Fruit fly (Drosophila melanogaster) whole organism: Measurements from ENCODE around the gene GCC88.

Source experiments
- CG8478 ChIP-seq: fragments of >200 bp; optimal IDR thresholded peaks from 2 replicates; lab custom pipeline; 2018; ENCODE audit warnings: inconsistent platforms
- Dll ChIP-seq: fragments of >200 bp; optimal IDR thresholded peaks from 2 replicates; lab custom pipeline; 2017
- EcR ChIP-seq, 2 experiments: fragments of >200 bp; optimal IDR thresholded peaks; 2 replicates each; lab custom pipeline; 2017; ENCODE audit warnings: missing biosample characterization in 2 of 2, missing genetic modification characterization in 2 of 2, missing genetic modification reagents in 2 of 2
- pan ChIP-seq: fragments of >200 bp; optimal IDR thresholded peaks from 2 replicates; lab custom pipeline; 2017
- psq ChIP-seq: fragments of >200 bp; optimal IDR thresholded peaks from 2 replicates; lab custom pipeline; 2017
- usp ChIP-seq: fragments of >200 bp; optimal IDR thresholded peaks from 2 replicates; lab custom pipeline; 2017; ENCODE audit warnings: missing biosample characterization, missing genetic modification characterization, mixed read lengths

GCC88 gene

DNA sequence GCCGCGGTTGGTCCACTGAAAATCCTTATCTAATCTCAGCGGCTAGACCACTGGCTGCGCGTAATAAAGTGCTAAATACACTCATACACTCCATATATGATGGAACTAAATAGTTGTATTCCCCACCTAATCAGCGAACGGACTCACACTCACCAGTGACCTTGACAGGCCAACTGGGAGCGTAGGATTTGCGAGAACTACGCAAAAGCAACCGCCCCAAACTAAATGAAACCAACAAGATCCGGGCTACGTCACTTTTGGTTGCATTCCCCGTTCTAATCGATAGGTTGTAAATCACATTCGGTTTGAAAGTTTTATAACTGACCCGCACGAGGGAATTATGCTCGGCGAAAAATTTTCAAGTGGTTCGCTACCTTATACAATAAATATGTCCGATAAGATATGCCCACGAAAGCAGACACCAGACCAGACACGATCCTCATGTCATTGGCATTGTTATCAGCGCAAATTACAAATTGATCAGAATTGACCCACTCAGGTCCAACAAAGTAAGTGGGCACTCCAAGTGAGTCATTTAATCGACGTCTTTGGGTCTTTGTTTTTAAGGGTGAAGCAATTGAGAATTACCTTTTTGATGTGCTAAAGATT lies 31.1 kb downstream of the GCC88 start:
- TF ChIP-seq usp = no peak
- TF ChIP-seq pan (lab: Kevin White, UChicago) = no peak
- TF ChIP-seq CG8478 (lab: Kevin White, UChicago) = no peak
- TF ChIP-seq psq = no peak
- TF ChIP-seq Dll (lab: Kevin White, UChicago) = no peak

DNA sequence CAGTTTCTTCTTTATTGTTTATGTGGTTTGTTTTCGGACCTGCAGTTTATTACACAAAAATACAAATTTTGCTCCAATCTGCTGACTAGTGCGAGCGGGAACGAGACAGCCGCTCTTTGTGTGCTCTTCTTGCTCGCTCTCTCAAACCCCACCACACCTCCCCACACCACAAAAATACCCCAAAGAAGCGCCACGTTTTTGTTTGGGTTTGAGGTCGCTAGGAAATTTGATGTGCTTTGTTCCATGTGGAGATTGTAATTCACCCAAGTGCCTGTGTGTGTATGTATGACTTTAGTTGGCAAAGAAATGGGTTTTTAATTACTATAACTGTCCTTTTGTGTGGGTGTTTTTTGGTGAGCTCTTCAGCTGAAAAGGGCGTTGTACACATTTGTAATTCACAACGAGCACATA lies 32.3 kb downstream of the GCC88 start:
- TF ChIP-seq EcR (GFP tag; optimal IDR thresholded peaks at IDR 0.05; lab: Kevin White, UChicago) (peak in 1 of 2 experiments; percentile 1), usp (no peak)

DNA sequence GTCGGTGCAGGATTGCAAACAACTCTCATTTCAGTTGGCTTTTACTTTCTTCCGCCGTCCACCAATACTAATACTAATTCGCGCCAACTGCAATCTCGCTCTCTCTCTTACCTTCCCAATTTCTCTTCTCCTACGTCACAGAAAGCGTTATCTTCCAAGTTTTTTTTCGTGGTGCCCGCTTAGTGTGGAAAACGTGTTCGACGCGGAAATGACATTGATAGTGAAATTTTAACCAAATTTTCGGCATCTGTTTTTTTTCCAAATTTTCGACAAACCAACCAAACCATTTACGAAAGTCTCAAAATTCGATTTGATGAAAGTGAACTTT lies 33.0 kb downstream of the GCC88 start, which contains the start of gene cu:
Gene cu, plus strand, starts transcription at position 204 of the 328 bp plus-strand sequence.
- no peak for TF ChIP-seq psq
- TF ChIP-seq Dll (lab: Kevin White, UChicago) = no peak
- TF ChIP-seq usp = no peak
- no peak for TF ChIP-seq pan (lab: Kevin White, UChicago)
- TF ChIP-seq EcR (GFP tag; optimal IDR thresholded peaks at IDR 0.05; lab: Kevin White, UChicago) = no peak
- no peak for TF ChIP-seq CG8478 (lab: Kevin White, UChicago)

DNA sequence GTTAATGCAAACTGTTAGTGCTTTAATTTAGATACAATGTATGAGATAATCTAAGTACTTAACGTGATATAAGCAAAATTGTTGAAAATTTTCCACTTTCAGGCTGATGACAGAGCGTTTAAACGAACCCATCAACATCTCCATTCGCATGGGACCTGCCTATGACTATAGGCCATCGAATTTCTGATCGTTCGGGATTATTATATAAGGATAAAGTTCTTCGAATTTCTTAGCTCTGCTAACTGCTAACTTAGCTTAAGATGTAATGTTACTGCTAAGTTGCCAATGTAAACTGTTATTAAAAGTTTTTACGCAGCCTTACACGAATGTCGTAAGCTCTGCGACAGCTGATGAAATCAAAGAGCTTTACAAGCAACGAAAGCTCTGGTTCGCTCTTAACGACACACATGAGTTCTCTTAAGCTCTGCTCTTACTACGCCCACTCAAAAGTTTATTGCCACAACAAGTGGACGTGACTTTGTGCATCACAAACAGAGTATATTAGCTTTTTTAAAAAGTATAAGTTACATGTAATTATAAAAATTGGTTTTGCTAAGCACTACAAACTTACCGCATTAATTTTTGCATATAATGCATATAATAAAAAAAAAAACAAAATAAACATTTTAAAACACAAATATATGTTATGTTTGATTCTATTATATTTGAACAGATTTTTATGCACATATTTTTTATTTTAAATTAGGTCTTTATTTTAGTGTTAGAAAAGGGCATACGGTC lies 33.6 kb downstream of the GCC88 start:
- TF ChIP-seq CG8478 (lab: Kevin White, UChicago) (no peak), pan (lab: Kevin White, UChicago) (no peak), usp (no peak), EcR (GFP tag; optimal IDR thresholded peaks at IDR 0.05; lab: Kevin White, UChicago) (no peak), Dll (lab: Kevin White, UChicago) (no peak), psq (no peak)

DNA sequence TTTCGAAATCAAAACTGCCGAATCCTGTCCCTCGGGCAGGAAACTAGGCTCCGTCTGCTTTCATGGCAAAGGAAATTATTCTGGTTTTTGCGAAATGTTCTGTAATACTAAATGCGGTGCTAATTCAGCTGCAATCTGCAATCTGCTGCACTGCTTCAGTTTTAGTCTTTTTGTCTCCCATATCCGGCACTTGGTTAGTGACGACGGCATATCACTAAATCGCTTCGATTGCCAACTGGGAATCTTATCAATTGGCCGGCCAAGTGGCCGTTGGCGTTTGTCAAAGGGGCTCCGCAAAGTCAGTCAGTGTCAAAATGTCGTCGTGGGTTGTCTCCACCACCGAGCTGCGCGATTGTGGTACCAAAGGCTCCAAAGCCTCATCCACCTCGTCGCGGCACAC lies 34.6 kb downstream of the GCC88 start, which contains the start of gene CG18577:
Gene CG18577, plus strand, starts transcription at position 301 of the 400 bp plus-strand sequence.
- TF ChIP-seq pan (lab: Kevin White, UChicago) (no peak), EcR (GFP tag; optimal IDR thresholded peaks at IDR 0.05; lab: Kevin White, UChicago) (no peak), usp (no peak), CG8478 (lab: Kevin White, UChicago) (no peak)

DNA sequence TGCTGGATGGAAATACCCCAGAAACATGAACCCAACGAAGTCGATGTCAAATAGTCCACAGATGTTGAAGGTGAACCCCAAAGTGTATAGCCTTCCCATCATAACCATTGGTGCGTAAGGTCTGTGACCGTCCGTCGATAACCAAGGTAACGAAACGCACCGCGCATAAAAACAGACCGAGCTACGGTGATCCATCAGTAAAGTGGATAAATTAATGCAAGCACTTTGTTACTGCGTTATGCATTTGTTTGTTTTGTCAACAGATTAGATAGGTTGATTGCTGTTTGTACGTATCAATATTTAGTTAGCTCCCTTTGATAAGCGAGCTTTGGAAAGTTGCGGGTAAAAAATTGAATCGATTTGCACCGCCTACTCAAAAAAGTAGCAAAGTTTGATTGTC lies 52.1 kb downstream of the GCC88 start:
- TF ChIP-seq psq (no peak), CG8478 (lab: Kevin White, UChicago) (no peak), usp (no peak), pan (lab: Kevin White, UChicago) (no peak), EcR (GFP tag; optimal IDR thresholded peaks at IDR 0.05; lab: Kevin White, UChicago) (no peak), Dll (lab: Kevin White, UChicago) (no peak)
